Worm (Caenorhabditis elegans) whole organism, L2 larva: Measurements from ENCODE around the gene cmtr-1.
"Not testable (repeated sequence)": the region's sequence is repeated elsewhere in the genome, so short reads cannot be mapped to it uniquely, and the experiment has no call there.

ENCODE experiments used
- aly-2 ChIP-seq: fragments of 150-350 bp; optimal IDR thresholded peaks from 2 replicates; lab custom pipeline; 2014; ENCODE audit warnings: missing biosample characterization, missing genetic modification characterization
- lsy-2 ChIP-seq, 2 experiments: fragments of 150-350 bp in 1 of 2; sonication (generic microtip) in 1 of 2; optimal IDR thresholded peaks; 2 replicates each; lab custom pipeline; 2014 to 2017; ENCODE audit warnings: missing biosample characterization in 2 of 2, missing genetic modification characterization in 2 of 2
- nhr-25 ChIP-seq: fragments of 150-350 bp; sonication (generic microtip); optimal IDR thresholded peaks from 3 replicates; lab custom pipeline; 2014; ENCODE audit warnings: missing biosample characterization, missing genetic modification characterization
- unc-62 ChIP-seq: fragments of 150-350 bp; optimal IDR thresholded peaks from 2 replicates; lab custom pipeline; 2014; ENCODE audit warnings: missing biosample characterization, missing genetic modification reagents, missing genetic modification characterization

DNA sequence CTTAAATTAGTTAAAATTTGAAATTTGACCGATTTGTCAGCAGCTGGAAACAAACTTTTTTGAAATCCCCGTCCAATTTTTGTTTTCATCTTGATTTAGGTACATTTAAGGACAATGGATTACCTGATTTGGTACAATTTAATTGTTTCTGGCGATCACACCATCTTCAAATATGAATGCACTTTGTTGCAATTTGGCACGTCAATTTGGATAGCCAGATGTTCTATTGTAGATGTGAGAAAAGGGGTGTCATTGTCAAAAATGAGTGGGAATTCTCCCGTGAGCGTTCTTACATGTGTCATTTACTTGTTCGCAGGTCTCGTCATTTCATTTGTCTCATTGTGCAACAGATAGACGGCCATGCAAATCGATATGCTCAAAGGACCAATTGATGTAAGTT lies 37.7 kb upstream of the cmtr-1 start, which contains the start of gene Y53F4B.43:
- TF ChIP-seq nhr-25 (tag; lab: Kevin White, UChicago); aly-2 (tag; lab: Kevin White, UChicago); lsy-2 (tag; optimal IDR thresholded peaks at IDR 0.05; lab: Kevin White, UChicago); unc-62 (GFP tag; lab: Kevin White, UChicago): not testable (repeated sequence)
